Worm (Caenorhabditis elegans) whole organism, young adult: Measurements from ENCODE around the gene srw-4.

Experiments
- B0019.2 ChIP-seq: fragments of 200-800 bp; sonication (Bioruptor generic); conservative IDR thresholded peaks from 2 replicates; pipeline ENCODE4 v1.3.6; 2022; ENCODE audit warnings: missing genetic modification reagents, missing genetic modification characterization, missing compliant biosample characterization
- B0336.3 ChIP-seq: fragments of 200-800 bp; sonication (Bioruptor generic); IDR thresholded peaks from 2 replicates; pipeline ENCODE4 v1.3.6; 2022; ENCODE audit warnings: missing genetic modification characterization, missing compliant biosample characterization
- D2030.7 ChIP-seq: fragments of 200-800 bp; sonication (Bioruptor generic); IDR thresholded peaks from 2 replicates; pipeline ENCODE4 v1.3.6; 2022; ENCODE audit warnings: missing genetic modification reagents, missing genetic modification characterization, missing compliant biosample characterization
- F33H1.4 ChIP-seq: fragments of 200-800 bp; sonication (Bioruptor generic); IDR thresholded peaks from 2 replicates; pipeline ENCODE4 v1.3.6; 2022; ENCODE audit warnings: missing genetic modification reagents, missing genetic modification characterization, missing compliant biosample characterization
- F52B5.7 ChIP-seq: sonication (generic microtip); optimal IDR thresholded peaks from 2 replicates; lab custom pipeline; 2016; ENCODE audit warnings: mild to moderate bottlenecking, missing genetic modification characterization, missing compliant biosample characterization
- F57A8.1 ChIP-seq: fragments of 200-800 bp; sonication (Bioruptor generic); optimal IDR thresholded peaks from 2 replicates; lab custom pipeline; 2018; ENCODE audit warnings: mild to moderate bottlenecking, missing genetic modification characterization, moderate library complexity, missing compliant biosample characterization
- K12H6.12 ChIP-seq: fragments of 200-800 bp; sonication (Bioruptor generic); optimal IDR thresholded peaks from 2 replicates; lab custom pipeline; 2018; ENCODE audit warnings: mild to moderate bottlenecking, missing genetic modification characterization, missing compliant biosample characterization
- T26A5.8 ChIP-seq: sonication (generic microtip); optimal IDR thresholded peaks from 2 replicates; lab custom pipeline; 2016; ENCODE audit warnings: missing genetic modification characterization, missing compliant biosample characterization
- Y56A3A.18 ChIP-seq: fragments of 200-800 bp; sonication (Bioruptor generic); IDR thresholded peaks from 2 replicates; pipeline ENCODE4 v1.3.6; 2022; ENCODE audit warnings: missing genetic modification reagents, missing genetic modification characterization, missing compliant biosample characterization
- akir-1 ChIP-seq: fragments of 200-800 bp; sonication (Bioruptor generic); optimal IDR thresholded peaks from 2 replicates; lab custom pipeline; 2018; ENCODE audit warnings: mild to moderate bottlenecking, missing genetic modification characterization, moderate library complexity, missing compliant biosample characterization
- ama-1 ChIP-seq, 3 experiments: fragments of 150-350 bp in 1 of 3; sonication (generic microtip) in 2 of 3; optimal IDR thresholded peaks; 2 replicates each; lab custom pipeline; 2014 to 2018; ENCODE audit warnings: missing biosample characterization in 2 of 3, missing genetic modification characterization in 2 of 3, missing genetic modification reagents in 2 of 3
- atf-7 ChIP-seq: sonication (generic microtip); optimal IDR thresholded peaks from 2 replicates; lab custom pipeline; 2017; ENCODE audit warnings: mild to moderate bottlenecking, missing genetic modification characterization, missing compliant biosample characterization
- athp-1 ChIP-seq: sonication (generic microtip); optimal IDR thresholded peaks from 2 replicates; lab custom pipeline; 2017; ENCODE audit warnings: mild to moderate bottlenecking, missing genetic modification characterization, missing compliant biosample characterization
- attf-6 ChIP-seq: fragments of 200-800 bp; sonication (Bioruptor generic); IDR thresholded peaks from 2 replicates; pipeline ENCODE4 v1.3.6; 2022; ENCODE audit warnings: missing genetic modification reagents, missing genetic modification characterization, missing compliant biosample characterization
- ceh-58 ChIP-seq: fragments of 200-800 bp; sonication (Bioruptor generic); IDR thresholded peaks from 2 replicates; pipeline ENCODE4 v1.3.6; 2022; ENCODE audit warnings: missing genetic modification characterization, missing compliant biosample characterization
- chd-7 ChIP-seq: sonication (generic microtip); optimal IDR thresholded peaks from 2 replicates; lab custom pipeline; 2016; ENCODE audit warnings: mild to moderate bottlenecking, missing genetic modification characterization, moderate library complexity, missing compliant biosample characterization
- die-1 ChIP-seq: sonication (generic microtip); optimal IDR thresholded peaks from 2 replicates; lab custom pipeline; 2016; ENCODE audit warnings: missing genotype, mild to moderate bottlenecking, missing genetic modification characterization, missing compliant biosample characterization
- dox-1 ChIP-seq: fragments of 200-800 bp; sonication (Bioruptor generic); IDR thresholded peaks from 2 replicates; pipeline ENCODE4 v1.3.6; 2022; ENCODE audit warnings: missing genetic modification reagents, missing genetic modification characterization, missing compliant biosample characterization
- dpl-1 ChIP-seq: fragments of 150-350 bp; optimal IDR thresholded peaks from 2 replicates; lab custom pipeline; 2014; ENCODE audit warnings: missing biosample characterization, missing genetic modification reagents, missing genetic modification characterization
- ets-4 ChIP-seq: fragments of 200-800 bp; sonication (Bioruptor generic); optimal IDR thresholded peaks from 2 replicates; lab custom pipeline; 2018; ENCODE audit warnings: mild to moderate bottlenecking, missing genetic modification characterization, missing compliant biosample characterization
- gei-17 ChIP-seq: fragments of 200-800 bp; sonication (Bioruptor generic); optimal IDR thresholded peaks from 2 replicates; lab custom pipeline; 2018; ENCODE audit warnings: mild to moderate bottlenecking, missing genetic modification characterization, missing compliant biosample characterization
- hlh-12 ChIP-seq: sonication (generic microtip); optimal IDR thresholded peaks from 2 replicates; lab custom pipeline; 2016; ENCODE audit warnings: missing genetic modification characterization, missing compliant biosample characterization
- hmg-20 ChIP-seq: fragments of 200-800 bp; sonication (Bioruptor generic); IDR thresholded peaks from 2 replicates; pipeline ENCODE4 v1.3.6; 2022; ENCODE audit warnings: missing genetic modification reagents, missing genetic modification characterization, missing compliant biosample characterization
- lin-35 ChIP-seq, 3 experiments: fragments of 150-350 bp in 2 of 3; sonication (generic microtip) in 1 of 3; optimal IDR thresholded peaks; 2 replicates each; lab custom pipeline; 2014 to 2018; ENCODE audit warnings: missing biosample characterization in 3 of 3, missing genetic modification characterization in 3 of 3, missing genetic modification reagents in 3 of 3
- lin-40 ChIP-seq: sonication (generic microtip); optimal IDR thresholded peaks from 2 replicates; lab custom pipeline; 2016; ENCODE audit warnings: missing genetic modification characterization, mild to moderate bottlenecking, missing compliant biosample characterization, missing genotype, missing genetic modification reagents
- lsl-1 ChIP-seq: fragments of 200-800 bp; sonication (Bioruptor generic); optimal IDR thresholded peaks from 2 replicates; lab custom pipeline; 2018; ENCODE audit warnings: mild to moderate bottlenecking, missing genetic modification characterization, moderate library complexity, missing compliant biosample characterization
- madf-6 ChIP-seq: fragments of 200-800 bp; sonication (Bioruptor generic); IDR thresholded peaks from 2 replicates; pipeline ENCODE4 v1.3.6; 2022; ENCODE audit warnings: missing genetic modification reagents, missing genetic modification characterization, missing compliant biosample characterization
- mcd-1 ChIP-seq: fragments of 200-800 bp; sonication (Bioruptor generic); IDR thresholded peaks from 2 replicates; pipeline ENCODE4 v1.3.6; 2022; ENCODE audit warnings: missing genetic modification reagents, missing genetic modification characterization, missing compliant biosample characterization
- nfya-2 ChIP-seq: fragments of 200-800 bp; sonication (Bioruptor generic); IDR thresholded peaks from 2 replicates; pipeline ENCODE4 v1.3.6; 2022; ENCODE audit warnings: missing genetic modification reagents, missing genetic modification characterization, missing compliant biosample characterization
- nhr-120 ChIP-seq: fragments of 200-800 bp; sonication (Bioruptor generic); IDR thresholded peaks from 2 replicates; pipeline ENCODE4 v1.3.6; 2022; ENCODE audit warnings: missing genetic modification characterization, missing compliant biosample characterization
- nhr-27 ChIP-seq: fragments of 200-800 bp; sonication (Bioruptor generic); optimal IDR thresholded peaks from 2 replicates; lab custom pipeline; 2018; ENCODE audit warnings: mild to moderate bottlenecking, missing genetic modification characterization, moderate library complexity, missing compliant biosample characterization
- nhr-80 ChIP-seq: sonication (generic microtip); optimal IDR thresholded peaks from 2 replicates; lab custom pipeline; 2016; ENCODE audit warnings: missing genetic modification characterization, missing compliant biosample characterization
- nhr-90 ChIP-seq: sonication (generic microtip); optimal IDR thresholded peaks from 2 replicates; lab custom pipeline; 2016; ENCODE audit warnings: missing genotype, mild to moderate bottlenecking, missing genetic modification characterization, missing compliant biosample characterization
- rpc-1 ChIP-seq, 2 experiments: fragments of 150-350 bp in 1 of 2; sonication (generic microtip) in 1 of 2; optimal IDR thresholded peaks; 2 replicates each; lab custom pipeline; 2014 to 2018; ENCODE audit warnings: missing biosample characterization in 1 of 2, missing genetic modification characterization in 1 of 2, missing genetic modification reagents in 1 of 2, missing genotype in 1 of 2
- sea-2 ChIP-seq: fragments of 200-800 bp; sonication (Bioruptor generic); IDR thresholded peaks from 2 replicates; pipeline ENCODE4 v1.3.6; 2022; ENCODE audit warnings: missing genetic modification characterization, missing compliant biosample characterization
- snpc-1.1 ChIP-seq: sonication (generic microtip); optimal IDR thresholded peaks from 2 replicates; lab custom pipeline; 2017; ENCODE audit warnings: missing genetic modification characterization, mild to moderate bottlenecking, missing compliant biosample characterization, antibody characterized with exemption, moderate library complexity, missing genotype, missing genetic modification reagents; ENCODE audit not compliant: insufficient read depth
- tlf-1 ChIP-seq: fragments of 200-800 bp; sonication (Bioruptor generic); optimal IDR thresholded peaks from 2 replicates; lab custom pipeline; 2018; ENCODE audit warnings: mild to moderate bottlenecking, missing genetic modification characterization, missing compliant biosample characterization
- unc-62 ChIP-seq: fragments of 150-350 bp; optimal IDR thresholded peaks from 2 replicates; lab custom pipeline; 2014; ENCODE audit warnings: missing biosample characterization, missing genetic modification reagents, missing genetic modification characterization
- zim-3 ChIP-seq: sonication (generic microtip); optimal IDR thresholded peaks from 2 replicates; lab custom pipeline; 2017; ENCODE audit warnings: mild to moderate bottlenecking, missing genetic modification characterization, moderate library complexity, missing compliant biosample characterization
- ztf-28 ChIP-seq: fragments of 200-800 bp; sonication (Bioruptor generic); IDR thresholded peaks from 2 replicates; pipeline ENCODE4 v1.3.6; 2022; ENCODE audit warnings: missing genetic modification reagents, missing genetic modification characterization, missing compliant biosample characterization

srw-4 gene

ce11 chrV:2899867-2900266, 11.3 kb upstream of the srw-4 start, which contains the start of gene str-46:
TSS of gene str-46 (minus strand) at chrV:2899967.
- TF ChIP-seq B0336.3 (GFP tag; lab: Robert Waterston, UW) (no peak), ama-1 (optimal IDR thresholded peaks at IDR 0.05; lab: Kevin White, UChicago) (no peak), ama-1 (GFP tag; optimal IDR thresholded peaks at IDR 0.05; lab: Kevin White, UChicago) (no peak), lin-35 (GFP tag; optimal IDR thresholded peaks at IDR 0.05; lab: Kevin White, UChicago) (no peak), lsl-1 (GFP tag; lab: Kevin White, UChicago) (no peak), die-1 (tag; lab: Kevin White, UChicago) (no peak), unc-62 (GFP tag; lab: Kevin White, UChicago) (no peak)

- TF ChIP-seq tlf-1 (GFP tag; lab: Kevin White, UChicago) (no peak), ets-4 (no peak), lin-40 (tag; lab: Kevin White, UChicago) (no peak)
These were observed 7.6 kb upstream of the srw-4 start, which contains the start of gene pals-32 for ce11 chrV:2896198-2896660. TSS of gene pals-32 (plus strand) at chrV:2896610.

ce11 chrV:2892976-2893375, 4.4 kb upstream of the srw-4 start, which contains the start of gene srh-127:
TSS of gene srh-127 (plus strand) at chrV:2893276.
- TF ChIP-seq D2030.7 (GFP tag; lab: Robert Waterston, UW), result no peak
- TF ChIP-seq F52B5.7, result no peak
- TF ChIP-seq nhr-120 (GFP tag; lab: Robert Waterston, UW), result no peak
- no peak for TF ChIP-seq die-1 (tag; lab: Kevin White, UChicago)
- no peak for TF ChIP-seq dpl-1 (GFP tag; lab: Kevin White, UChicago)
- no peak for TF ChIP-seq athp-1 (tag; lab: Kevin White, UChicago)

- TF ChIP-seq madf-6 (GFP tag; lab: Robert Waterston, UW), result no peak
- TF ChIP-seq nfya-2 (GFP tag; lab: Robert Waterston, UW), result no peak
- no peak for TF ChIP-seq ztf-28 (GFP tag; lab: Robert Waterston, UW)
- TF ChIP-seq F33H1.4, result no peak
- no peak for TF ChIP-seq hlh-12 (tag; lab: Kevin White, UChicago)
- no peak for TF ChIP-seq hmg-20 (GFP tag; lab: Robert Waterston, UW)
- no peak for TF ChIP-seq sea-2 (GFP tag; lab: Robert Waterston, UW)
- TF ChIP-seq F57A8.1 (GFP tag; lab: Kevin White, UChicago), result no peak
- no peak for TF ChIP-seq mcd-1 (GFP tag; lab: Robert Waterston, UW)
- TF ChIP-seq zim-3, result no peak
- TF ChIP-seq nhr-90, result no peak
- no peak for TF ChIP-seq attf-6 (GFP tag; lab: Robert Waterston, UW)
- TF ChIP-seq unc-62 (GFP tag; lab: Kevin White, UChicago), result no peak
- TF ChIP-seq ceh-58 (GFP tag; lab: Robert Waterston, UW), result no peak
- no peak for TF ChIP-seq atf-7 (tag; lab: Kevin White, UChicago)
- TF ChIP-seq T26A5.8 (tag; lab: Kevin White, UChicago), result no peak
- no peak for TF ChIP-seq D2030.7 (GFP tag; lab: Robert Waterston, UW)
- TF ChIP-seq F52B5.7, result no peak
These were observed 3.3 kb upstream of the srw-4 start, which contains the start of gene F37B4.15 for ce11 chrV:2891927-2892326. TSS of gene F37B4.15 (plus strand) at chrV:2892227.

ce11 chrV:2888265-2888664, 316 bp downstream of the srw-4 start:
- TF ChIP-seq nhr-27 (tag; lab: Kevin White, UChicago) (no peak), B0019.2 (GFP tag; lab: Robert Waterston, UW) (no peak), gei-17 (GFP tag; lab: Kevin White, UChicago) (no peak), akir-1 (GFP tag; lab: Kevin White, UChicago) (no peak), K12H6.12 (tag; lab: Kevin White, UChicago) (no peak), dox-1 (GFP tag; lab: Robert Waterston, UW) (no peak), Y56A3A.18 (GFP tag; lab: Robert Waterston, UW) (no peak), nhr-80 (no peak), chd-7 (tag; lab: Kevin White, UChicago) (no peak), B0336.3 (GFP tag; lab: Robert Waterston, UW) (no peak), lin-40 (tag; lab: Kevin White, UChicago) (no peak), hlh-12 (tag; lab: Kevin White, UChicago) (no peak), snpc-1.1 (tag; lab: Kevin White, UChicago) (no peak), rpc-1 (optimal IDR thresholded peaks at IDR 0.05; lab: Kevin White, UChicago) (no peak), rpc-1 (tag; optimal IDR thresholded peaks at IDR 0.05; lab: Kevin White, UChicago) (no peak), nfya-2 (GFP tag; lab: Robert Waterston, UW) (no peak)
- TF ChIP-seq, all 124 proteins: peak for 0
